Fruit fly (Drosophila melanogaster) whole organism, prepupa: ENCODE data around the gene Lk.

Source experiments
- Blimp-1 ChIP-seq: fragments of 200-800 bp; sonication (Bioruptor generic); optimal IDR thresholded peaks from 3 replicates; lab custom pipeline; 2017; ENCODE audit warnings: missing biosample characterization, missing genetic modification characterization, mild to moderate bottlenecking, moderate library complexity, missing genetic modification reagents
- CG10669 ChIP-seq: fragments of 200-800 bp; sonication (Bioruptor generic); optimal IDR thresholded peaks from 3 replicates; lab custom pipeline; 2018; ENCODE audit warnings: missing biosample characterization, mild to moderate bottlenecking, missing genetic modification characterization, moderate library complexity
- CG11294 ChIP-seq: fragments of 200-800 bp; sonication (Bioruptor generic); IDR thresholded peaks from 2 replicates; pipeline ENCODE4 v1.3.6; 2022; ENCODE audit warnings: missing biosample characterization, missing genetic modification characterization
- CG11762 ChIP-seq: fragments of 200-800 bp; sonication (Bioruptor generic); optimal IDR thresholded peaks from 3 replicates; lab custom pipeline; 2016; ENCODE audit warnings: missing biosample characterization, missing genetic modification characterization; ENCODE audit not compliant: insufficient read depth
- CG11902 ChIP-seq: fragments of 200-800 bp; sonication (Bioruptor generic); optimal IDR thresholded peaks from 3 replicates; lab custom pipeline; 2016; ENCODE audit warnings: missing biosample characterization, missing genetic modification characterization
- CG15336 ChIP-seq: fragments of 200-800 bp; sonication (Bioruptor generic); IDR thresholded peaks from 2 replicates; pipeline ENCODE4 v1.3.6; 2022; ENCODE audit warnings: missing biosample characterization, missing genetic modification characterization
- CG1621 ChIP-seq: fragments of 200-800 bp; sonication (Bioruptor generic); optimal IDR thresholded peaks from 3 replicates; lab custom pipeline; 2018; ENCODE audit warnings: missing biosample characterization, mild to moderate bottlenecking, missing genetic modification characterization
- CG16779 ChIP-seq: fragments of 200-800 bp; sonication (Bioruptor generic); optimal IDR thresholded peaks from 3 replicates; lab custom pipeline; 2017; ENCODE audit warnings: missing biosample characterization, mild to moderate bottlenecking, missing genetic modification characterization
- CG3032 ChIP-seq: fragments of 200-800 bp; optimal IDR thresholded peaks from 2 replicates; lab custom pipeline; 2019; ENCODE audit warnings: missing biosample characterization, mild to moderate bottlenecking, missing genetic modification characterization, moderate library complexity
- CG31627 ChIP-seq: fragments of 200-800 bp; sonication (Bioruptor generic); optimal IDR thresholded peaks from 3 replicates; lab custom pipeline; 2016; ENCODE audit warnings: missing biosample characterization, missing genetic modification characterization
- CG32006 ChIP-seq: fragments of 200-800 bp; sonication (Bioruptor generic); optimal IDR thresholded peaks from 3 replicates; lab custom pipeline; 2017; ENCODE audit warnings: missing biosample characterization, mild to moderate bottlenecking, missing genetic modification characterization
- CG34406 ChIP-seq: fragments of 200-800 bp; sonication (Bioruptor generic); optimal IDR thresholded peaks from 3 replicates; lab custom pipeline; 2016; ENCODE audit warnings: missing biosample characterization, missing genetic modification characterization
- CG3919 ChIP-seq: fragments of 200-800 bp; sonication (Bioruptor generic); optimal IDR thresholded peaks from 3 replicates; lab custom pipeline; 2016; ENCODE audit warnings: missing biosample characterization, missing genetic modification characterization
- CG4318 ChIP-seq: fragments of 200-800 bp; sonication (Bioruptor generic); optimal IDR thresholded peaks from 3 replicates; lab custom pipeline; 2017; ENCODE audit warnings: missing biosample characterization, mild to moderate bottlenecking, missing genetic modification characterization
- CG6163 ChIP-seq: fragments of 200-800 bp; sonication (Bioruptor generic); IDR thresholded peaks from 3 replicates; pipeline ENCODE4 v1.3.6; 2022; ENCODE audit warnings: missing biosample characterization, missing genetic modification characterization
- CG6276 ChIP-seq: fragments of 200-800 bp; sonication (Bioruptor generic); optimal IDR thresholded peaks from 2 replicates; lab custom pipeline; 2017; ENCODE audit warnings: missing biosample characterization, mild to moderate bottlenecking, missing genetic modification characterization
- CG6792 ChIP-seq: fragments of 200-800 bp; sonication (Bioruptor generic); optimal IDR thresholded peaks from 3 replicates; lab custom pipeline; 2016; ENCODE audit warnings: missing biosample characterization, missing genetic modification characterization
- CG6808 ChIP-seq: fragments of 200-800 bp; sonication (Bioruptor generic); optimal IDR thresholded peaks from 3 replicates; lab custom pipeline; 2017; ENCODE audit warnings: missing biosample characterization, missing genetic modification characterization, mild to moderate bottlenecking, moderate library complexity, missing genetic modification reagents
- CG6854 ChIP-seq: fragments of 200-800 bp; sonication (Bioruptor generic); optimal IDR thresholded peaks from 2 replicates; lab custom pipeline; 2017; ENCODE audit warnings: missing biosample characterization, mild to moderate bottlenecking, missing genetic modification characterization
- CG8319 ChIP-seq: fragments of 200-800 bp; sonication (Bioruptor generic); optimal IDR thresholded peaks from 3 replicates; lab custom pipeline; 2016; ENCODE audit warnings: missing biosample characterization, missing genetic modification characterization
- CG8632 ChIP-seq: fragments of 200-800 bp; sonication (Bioruptor generic); optimal IDR thresholded peaks from 3 replicates; lab custom pipeline; 2016; ENCODE audit warnings: missing biosample characterization, missing genetic modification characterization
- Eip75B ChIP-seq: fragments of 200-800 bp; sonication (Bioruptor generic); optimal IDR thresholded peaks from 3 replicates; lab custom pipeline; 2016; ENCODE audit warnings: missing biosample characterization, missing genetic modification characterization
- Eip78C ChIP-seq: fragments of 200-800 bp; sonication (Bioruptor generic); peaks from one replicate; lab custom pipeline; 2016; ENCODE audit warnings: missing biosample characterization, missing genetic modification characterization
- Eip93F ChIP-seq: fragments of 200-800 bp; sonication (Bioruptor generic); optimal IDR thresholded peaks from 2 replicates; lab custom pipeline; 2016; ENCODE audit warnings: missing biosample characterization, mild to moderate bottlenecking, missing genetic modification characterization
- Ets21C ChIP-seq: fragments of 200-800 bp; sonication (Bioruptor generic); optimal IDR thresholded peaks from 3 replicates; lab custom pipeline; 2016; ENCODE audit warnings: missing biosample characterization, missing genetic modification characterization
- Gug ChIP-seq: fragments of 200-800 bp; sonication (Bioruptor generic); IDR thresholded peaks from 2 replicates; pipeline ENCODE4 v1.3.6; 2022; ENCODE audit warnings: missing biosample characterization, missing genetic modification characterization
- Hr38 ChIP-seq: sonication (Bioruptor generic); optimal IDR thresholded peaks from 2 replicates; lab custom pipeline; 2016; ENCODE audit warnings: missing biosample characterization, missing genetic modification characterization
- Hr39 ChIP-seq: fragments of 200-800 bp; sonication (Bioruptor generic); optimal IDR thresholded peaks from 2 replicates; lab custom pipeline; 2016; ENCODE audit warnings: missing biosample characterization, missing genetic modification characterization
- Hr4 ChIP-seq: fragments of 200-800 bp; sonication (Bioruptor generic); optimal IDR thresholded peaks from 3 replicates; lab custom pipeline; 2016; ENCODE audit warnings: missing biosample characterization, missing genetic modification characterization
- Lpt ChIP-seq: fragments of 200-800 bp; sonication (Bioruptor generic); optimal IDR thresholded peaks from 3 replicates; lab custom pipeline; 2016; ENCODE audit warnings: missing biosample characterization, missing genetic modification characterization
- Met ChIP-seq: fragments of 200-800 bp; sonication (Bioruptor generic); optimal IDR thresholded peaks from 3 replicates; lab custom pipeline; 2016; ENCODE audit warnings: missing biosample characterization, missing genetic modification characterization
- OdsH ChIP-seq: fragments of 200-800 bp; sonication (Bioruptor generic); optimal IDR thresholded peaks from 3 replicates; lab custom pipeline; 2016; ENCODE audit warnings: missing biosample characterization, missing genetic modification characterization
- Smox ChIP-seq: fragments of 200-800 bp; sonication (Bioruptor generic); optimal IDR thresholded peaks from 3 replicates; lab custom pipeline; 2016; ENCODE audit warnings: missing biosample characterization, missing genetic modification characterization
- Sox102F ChIP-seq: fragments of 200-800 bp; sonication (Bioruptor generic); optimal IDR thresholded peaks from 2 replicates; lab custom pipeline; 2016; ENCODE audit warnings: missing biosample characterization, mild to moderate bottlenecking, missing genetic modification characterization
- Sox14 ChIP-seq: fragments of 200-800 bp; sonication (Bioruptor generic); optimal IDR thresholded peaks from 3 replicates; lab custom pipeline; 2016; ENCODE audit warnings: missing biosample characterization, missing genetic modification characterization
- Sox15 ChIP-seq: fragments of 200-800 bp; sonication (Bioruptor generic); optimal IDR thresholded peaks from 3 replicates; lab custom pipeline; 2016; ENCODE audit warnings: missing biosample characterization, missing genetic modification characterization
- achi ChIP-seq: fragments of 200-800 bp; sonication (Bioruptor generic); optimal IDR thresholded peaks from 3 replicates; lab custom pipeline; 2016; ENCODE audit warnings: missing biosample characterization, missing genetic modification characterization
- cyc ChIP-seq: fragments of 200-800 bp; sonication (Bioruptor generic); optimal IDR thresholded peaks from 3 replicates; lab custom pipeline; 2016; ENCODE audit warnings: missing biosample characterization, missing genetic modification characterization
- dac ChIP-seq: fragments of 200-800 bp; sonication (Bioruptor generic); optimal IDR thresholded peaks from 2 replicates; lab custom pipeline; 2017; ENCODE audit warnings: missing biosample characterization, mild to moderate bottlenecking, missing genetic modification characterization
- dsx ChIP-seq: fragments of 200-800 bp; optimal IDR thresholded peaks from 3 replicates; lab custom pipeline; 2019; ENCODE audit warnings: missing biosample characterization, mild to moderate bottlenecking, missing genetic modification characterization, moderate library complexity; ENCODE audit not compliant: poor library complexity, severe bottlenecking
- eg ChIP-seq: fragments of 200-800 bp; sonication (Bioruptor generic); IDR thresholded peaks from 3 replicates; pipeline ENCODE4 v1.3.6; 2022; ENCODE audit warnings: missing biosample characterization, missing genetic modification characterization
- fd59A ChIP-seq: fragments of 200-800 bp; sonication (Bioruptor generic); optimal IDR thresholded peaks from 2 replicates; lab custom pipeline; 2017; ENCODE audit warnings: missing biosample characterization, mild to moderate bottlenecking, missing genetic modification characterization, missing genetic modification reagents
- fd85E ChIP-seq: fragments of 200-800 bp; sonication (Bioruptor generic); optimal IDR thresholded peaks from 3 replicates; lab custom pipeline; 2016; ENCODE audit warnings: missing biosample characterization, missing genetic modification characterization
- pdm3 ChIP-seq: fragments of 200-800 bp; sonication (Bioruptor generic); optimal IDR thresholded peaks from 3 replicates; lab custom pipeline; 2016; ENCODE audit warnings: missing biosample characterization, missing genetic modification characterization
- salr ChIP-seq, 2 experiments: fragments of 200-800 bp; sonication (Bioruptor generic); optimal IDR thresholded peaks; 3 replicates each; lab custom pipeline; 2016 to 2018; ENCODE audit warnings: missing biosample characterization in 2 of 2, missing genetic modification characterization in 2 of 2, mild to moderate bottlenecking in 1 of 2
- spab ChIP-seq: fragments of 200-800 bp; sonication (Bioruptor generic); optimal IDR thresholded peaks from 2 replicates; lab custom pipeline; 2017; ENCODE audit warnings: missing biosample characterization, mild to moderate bottlenecking, missing genetic modification characterization, missing genetic modification reagents
- ss ChIP-seq, 2 experiments: fragments of 200-800 bp; sonication (Bioruptor generic); optimal IDR thresholded peaks; 2 replicates in 1 of 2; 3 replicates in 1 of 2; lab custom pipeline; 2017 to 2018; ENCODE audit warnings: mild to moderate bottlenecking in 2 of 2, missing biosample characterization in 2 of 2, missing genetic modification characterization in 2 of 2, moderate library complexity in 1 of 2
- svp ChIP-seq: fragments of 200-800 bp; sonication (Bioruptor generic); peaks from one replicate; lab custom pipeline; 2016; ENCODE audit warnings: missing biosample characterization, missing genetic modification characterization
- topi ChIP-seq: fragments of 200-800 bp; sonication (Bioruptor generic); optimal IDR thresholded peaks from 3 replicates; lab custom pipeline; 2016; ENCODE audit warnings: missing biosample characterization, missing genetic modification characterization
- vri ChIP-seq: fragments of 200-800 bp; sonication (Bioruptor generic); optimal IDR thresholded peaks from 3 replicates; lab custom pipeline; 2016; ENCODE audit warnings: missing biosample characterization, mild to moderate bottlenecking, missing genetic modification characterization

Lk gene

DNA sequence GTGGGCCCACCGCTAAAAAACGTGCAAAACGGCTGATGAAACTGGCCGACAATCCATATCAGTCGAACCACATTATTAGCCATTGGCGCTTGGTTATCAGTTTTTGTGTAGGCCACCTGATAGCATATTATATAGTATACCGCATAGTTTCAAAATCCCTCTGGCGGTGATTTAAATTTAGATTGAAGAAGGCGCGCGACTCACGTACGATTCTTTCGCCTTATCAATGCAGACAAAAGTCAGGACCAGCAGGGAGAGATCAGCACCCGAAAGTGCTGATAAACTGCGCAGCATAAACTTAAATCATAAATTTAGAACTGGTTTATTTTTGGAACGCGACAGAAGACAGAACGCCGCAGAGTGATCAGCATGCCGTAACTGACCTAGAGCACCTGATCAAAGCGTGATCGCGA is 6.7 kb downstream of the Lk start:
- TF ChIP-seq OdsH (no peak), spab (no peak), Eip78C (GFP tag; lab: Kevin White, UChicago) (peak; percentile 53)
- TF ChIP-seq, all 60 proteins: peak for 1

DNA sequence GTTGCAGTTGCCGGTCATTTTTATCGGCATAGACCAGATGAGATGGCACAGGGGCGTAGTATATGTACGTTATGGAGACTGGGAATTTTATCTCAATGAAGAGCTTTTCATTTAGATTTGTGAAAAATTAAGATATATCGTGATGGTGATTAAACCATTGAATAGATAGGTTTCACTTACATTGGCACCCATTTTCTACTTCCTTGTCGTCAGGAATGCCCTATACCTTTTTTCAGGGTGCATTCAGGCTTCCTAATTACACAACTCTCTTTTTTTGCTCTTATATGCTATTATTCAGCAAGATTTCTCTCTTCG is 7.7 kb downstream of the Lk start:
- TF ChIP-seq Hr4 (peak; percentile 94), Ets21C (GFP tag; lab: Kevin White, UChicago) (no peak), CG6854 (GFP tag; lab: Kevin White, UChicago) (no peak), CG6808 (peak; percentile 96), cyc (GFP tag; lab: Kevin White, UChicago) (peak; percentile 63), Eip93F (GFP tag; lab: Kevin White, UChicago) (no peak), CG11294 (peak; percentile 80), achi (peak; percentile 96), eg (GFP tag; lab: Robert Waterston, UW) (peak; percentile 92), vri (peak; percentile 26), CG3032 (tag; lab: Kevin White, UChicago) (peak; percentile 94), OdsH (peak; percentile 96), CG11902 (GFP tag; lab: Kevin White, UChicago) (peak; percentile 85), CG8632 (GFP tag; lab: Kevin White, UChicago) (peak; percentile 91), Lpt (GFP tag; lab: Kevin White, UChicago) (peak; percentile 95), CG11762 (GFP tag; lab: Kevin White, UChicago) (peak; percentile 93), CG8319 (GFP tag; lab: Kevin White, UChicago) (peak; percentile 93), Sox14 (GFP tag; lab: Kevin White, UChicago) (peak; percentile 95), Blimp-1 (peak; percentile 10), Smox (GFP tag; lab: Kevin White, UChicago) (peak; percentile 51), Hr38 (GFP tag; lab: Kevin White, UChicago) (no peak), pdm3 (GFP tag; lab: Kevin White, UChicago) (peak; percentile 94), topi (peak; percentile 80), CG6792 (peak; percentile 93), CG6163 (GFP tag; lab: Robert Waterston, UW) (peak; percentile 98), fd59A (GFP tag; lab: Kevin White, UChicago) (peak; percentile 96), spab (peak; percentile 98), CG10669 (GFP tag; lab: Kevin White, UChicago) (peak; percentile 97), CG16779 (tag; lab: Kevin White, UChicago) (peak; percentile 95), Met (GFP tag; lab: Kevin White, UChicago) (peak; percentile 61), CG31627 (GFP tag; lab: Kevin White, UChicago) (peak; percentile 33), Eip75B (GFP tag; lab: Kevin White, UChicago) (peak; percentile 97), CG3919 (GFP tag; lab: Kevin White, UChicago) (peak; percentile 98), svp (GFP tag; lab: Kevin White, UChicago) (peak; percentile 65), CG34406 (GFP tag; lab: Kevin White, UChicago) (peak; percentile 89), CG1621 (peak; percentile 98), CG32006 (GFP tag; lab: Kevin White, UChicago) (peak; percentile 94), CG15336 (GFP tag; lab: Robert Waterston, UW) (peak; percentile 95), salr (GFP tag; optimal IDR thresholded peaks at IDR 0.05; lab: Kevin White, UChicago) (peak; percentile 92 to 96), CG6276 (GFP tag; lab: Kevin White, UChicago) (peak; percentile 91), Hr39 (peak; percentile 54), dac (GFP tag; lab: Kevin White, UChicago) (peak; percentile 90), fd85E (GFP tag; lab: Kevin White, UChicago) (peak; percentile 80), Sox102F (GFP tag; lab: Kevin White, UChicago) (peak; percentile 54), dsx (GFP tag; lab: Kevin White, UChicago) (peak; percentile 97), ss (GFP tag; optimal IDR thresholded peaks at IDR 0.05; lab: Kevin White, UChicago) (peak; percentile 97 to 98), CG4318 (GFP tag; lab: Kevin White, UChicago) (peak; percentile 90), Sox15 (peak; percentile 85), Gug (GFP tag; lab: Robert Waterston, UW) (peak; percentile 87)
